Worm (Caenorhabditis elegans): ENCODE results near the gene H23L24.1.

H23L24.1 gene

ce11 chrIV:8743654-8744332 is 25.5 kb downstream of the H23L24.1 start, which contains the start of gene F21D5.7 (continued):
- peak; percentile 60 for TF ChIP-seq unc-130 (tag; optimal IDR thresholded peaks at IDR 0.05)
- peak; percentile 67 for TF ChIP-seq C16A3.4 (tag; optimal IDR thresholded peaks at IDR 0.05)
- peak; percentile 46 for TF ChIP-seq fkh-8 (tag; optimal IDR thresholded peaks at IDR 0.05)
- peak; percentile 86 to 88 for TF ChIP-seq lsy-2 (tag; optimal IDR thresholded peaks at IDR 0.05)
- TF ChIP-seq fkh-4 (tag; optimal IDR thresholded peaks at IDR 0.05; ENCODE audit: borderline replicate concordance), result no peak
- TF ChIP-seq mef-2 (tag; optimal IDR thresholded peaks at IDR 0.05), result no peak
- peak; percentile 61 for TF ChIP-seq nhr-11 (tag; optimal IDR thresholded peaks at IDR 0.05)
- TF ChIP-seq sox-4 (tag; optimal IDR thresholded peaks at IDR 0.05), result peak; percentile 23
- peak; percentile 89 for TF ChIP-seq nhr-85 (tag)
- TF ChIP-seq nhr-19 (GFP tag; conservative IDR thresholded peaks at IDR 0.05), result peak; percentile 84
- TF ChIP-seq aha-1 (tag; optimal IDR thresholded peaks at IDR 0.05), result peak; percentile 43
- TF ChIP-seq hlh-17 (GFP tag; optimal IDR thresholded peaks at IDR 0.05; ENCODE audit: borderline replicate concordance), result no peak
- peak; percentile 83 for TF ChIP-seq nhr-20 (tag; optimal IDR thresholded peaks at IDR 0.05)
- TF ChIP-seq unc-30 (tag; optimal IDR thresholded peaks at IDR 0.05), result no peak
- peak; percentile 80 for TF ChIP-seq dsc-1 (tag; optimal IDR thresholded peaks at IDR 0.05)
- TF ChIP-seq efl-1 (optimal IDR thresholded peaks at IDR 0.05), result peak; percentile 75 to 86
- TF ChIP-seq efl-1 (GFP tag; optimal IDR thresholded peaks at IDR 0.05 in 1 of 2), result peak; percentile 86 to 98
- no peak for TF ChIP-seq fkh-10 (GFP tag; optimal IDR thresholded peaks at IDR 0.05)
- TF ChIP-seq ceh-63 (GFP tag; optimal IDR thresholded peaks at IDR 0.05), result no peak
- TF ChIP-seq ceh-88 (GFP tag; IDR thresholded peaks at IDR 0.05), result peak; percentile 36; the same call in 1 of the 2 replicates
- TF ChIP-seq ceh-8 (GFP tag; optimal IDR thresholded peaks at IDR 0.05), result no peak
- TF ChIP-seq zag-1 (tag; optimal IDR thresholded peaks at IDR 0.05), result no peak
- no peak for TF ChIP-seq ets-5 (GFP tag; IDR thresholded peaks at IDR 0.05)
- TF ChIP-seq nhr-76 (tag; optimal IDR thresholded peaks at IDR 0.05), result no peak
- peak; percentile 67 for TF ChIP-seq unc-86 (tag; optimal IDR thresholded peaks at IDR 0.05)
- peak in 1 of 2 experiments; percentile 79 for TF ChIP-seq mdl-1 (tag; optimal IDR thresholded peaks at IDR 0.05)
- TF ChIP-seq swsn-7 (tag; optimal IDR thresholded peaks at IDR 0.05), result peak; percentile 85
- TF ChIP-seq nhr-77 (tag; optimal IDR thresholded peaks at IDR 0.05), result peak; percentile 56
- no peak for TF ChIP-seq pax-3 (tag; optimal IDR thresholded peaks at IDR 0.05)
- TF ChIP-seq vab-15 (tag; optimal IDR thresholded peaks at IDR 0.05), result no peak
- peak; percentile 51 for TF ChIP-seq F16B12.6 (tag; optimal IDR thresholded peaks at IDR 0.05)
- no peak for TF ChIP-seq nhr-84 (tag; optimal IDR thresholded peaks at IDR 0.05)
- TF ChIP-seq lin-39 (tag; optimal IDR thresholded peaks at IDR 0.05), result peak; percentile 79
- TF ChIP-seq nhr-28 (tag; optimal IDR thresholded peaks at IDR 0.05), result no peak
- TF ChIP-seq elt-2 (tag; optimal IDR thresholded peaks at IDR 0.05), result peak; percentile 81
- peak; percentile 45 for TF ChIP-seq snpc-4 (tag; optimal IDR thresholded peaks at IDR 0.05)
- TF ChIP-seq isw-1 (GFP tag; IDR thresholded peaks at IDR 0.05), result peak; percentile 68
- no peak for TF ChIP-seq nhr-237 (tag; optimal IDR thresholded peaks at IDR 0.05)
- no peak for TF ChIP-seq unc-98 (GFP tag; IDR thresholded peaks at IDR 0.05)
- peak; percentile 85 to 91 for TF ChIP-seq lin-35 (GFP tag; optimal IDR thresholded peaks at IDR 0.05)
- no peak for TF ChIP-seq sup-37 (GFP tag; optimal IDR thresholded peaks at IDR 0.05)
- peak; percentile 61 for TF ChIP-seq grh-1 (GFP tag; IDR thresholded peaks at IDR 0.05)
- TF ChIP-seq nhr-47 (tag; optimal IDR thresholded peaks at IDR 0.05), result peak; percentile 85
- TF ChIP-seq zip-4 (GFP tag; optimal IDR thresholded peaks at IDR 0.05), result peak; percentile 62
- TF ChIP-seq pqm-1 (tag; optimal IDR thresholded peaks at IDR 0.05), result no peak
- peak; percentile 90 for TF ChIP-seq mep-1 (tag; optimal IDR thresholded peaks at IDR 0.05)

All from whole organism, L1 larva.